Worm (Caenorhabditis elegans): ENCODE data around the gene C17H11.6.

The C17H11.6 gene

ce11 chrX:8160016-8160415, 43.6 kb downstream of the C17H11.6 start:
- TF ChIP-seq sem-4 (tag; optimal IDR thresholded peaks at IDR 0.05) (no peak), nhr-129 (tag; optimal IDR thresholded peaks at IDR 0.05) (peak; percentile 75), dmd-4 (tag; optimal IDR thresholded peaks at IDR 0.05) (no peak), fos-1 (tag; optimal IDR thresholded peaks at IDR 0.05) (no peak), nhr-25 (tag; optimal IDR thresholded peaks at IDR 0.05) (peak; percentile 55), unc-55 (GFP tag; optimal IDR thresholded peaks at IDR 0.05) (peak; percentile 7), nhr-21 (tag; optimal IDR thresholded peaks at IDR 0.05) (no peak), nhr-237 (tag; optimal IDR thresholded peaks at IDR 0.05) (no peak), ZK546.5 (tag; optimal IDR thresholded peaks at IDR 0.05) (no peak), elt-1 (tag; optimal IDR thresholded peaks at IDR 0.05) (no peak), nhr-6 (tag; optimal IDR thresholded peaks at IDR 0.05) (peak; percentile 3), unc-39 (tag; optimal IDR thresholded peaks at IDR 0.05) (no peak), ceh-16 (tag; optimal IDR thresholded peaks at IDR 0.05) (no peak), mab-5 (tag; optimal IDR thresholded peaks at IDR 0.05) (peak; percentile 59), alr-1 (tag; optimal IDR thresholded peaks at IDR 0.05) (no peak), egl-27 (tag; optimal IDR thresholded peaks at IDR 0.05) (no peak), nhr-77 (tag; optimal IDR thresholded peaks at IDR 0.05) (no peak), lin-11 (tag; optimal IDR thresholded peaks at IDR 0.05) (no peak), lin-39 (tag; optimal IDR thresholded peaks at IDR 0.05) (no peak), mbf-1 (tag; optimal IDR thresholded peaks at IDR 0.05) (no peak), nhr-12 (tag; optimal IDR thresholded peaks at IDR 0.05) (no peak), C34F6.9 (tag; optimal IDR thresholded peaks at IDR 0.05) (no peak), crh-2 (tag; optimal IDR thresholded peaks at IDR 0.05) (no peak), F13H6.1 (tag; optimal IDR thresholded peaks at IDR 0.05) (no peak), elt-3 (tag; optimal IDR thresholded peaks at IDR 0.05) (no peak), ama-1 (optimal IDR thresholded peaks at IDR 0.05) (peak; percentile 16), aly-2 (tag; optimal IDR thresholded peaks at IDR 0.05) (no peak), peb-1 (tag; optimal IDR thresholded peaks at IDR 0.05) (no peak), nhr-11 (tag; optimal IDR thresholded peaks at IDR 0.05) (no peak), R02D3.7 (tag; optimal IDR thresholded peaks at IDR 0.05) (no peak), blmp-1 (tag; optimal IDR thresholded peaks at IDR 0.05; ENCODE audit: insufficient read depth) (no peak), ztf-4 (tag; optimal IDR thresholded peaks at IDR 0.05) (no peak), ztf-1 (GFP tag; conservative IDR thresholded peaks at IDR 0.05) (no peak), nhr-23 (tag; optimal IDR thresholded peaks at IDR 0.05) (no peak), lsy-2 (tag; optimal IDR thresholded peaks at IDR 0.05) (peak in 1 of 2 experiments; percentile 13), sma-3 (GFP tag; optimal IDR thresholded peaks at IDR 0.05) (no peak)

ce11 chrX:8158975-8159813, 44.4 kb downstream of the C17H11.6 start, which contains the start of gene hil-3:
hil-3 (plus strand) TSS chrX:8159169.
- TF ChIP-seq lin-13 (GFP tag; optimal IDR thresholded peaks at IDR 0.05) (peak; percentile 11), mdl-1 (tag; optimal IDR thresholded peaks at IDR 0.05) (no peak), lsy-2 (tag; optimal IDR thresholded peaks at IDR 0.05) (peak in 1 of 2 experiments; percentile 45), nhr-77 (tag; optimal IDR thresholded peaks at IDR 0.05) (no peak), sma-9 (GFP tag; optimal IDR thresholded peaks at IDR 0.05) (peak; percentile 39), sma-9 (tag; optimal IDR thresholded peaks at IDR 0.05) (no peak), peb-1 (tag; optimal IDR thresholded peaks at IDR 0.05) (no peak), nhr-237 (tag; optimal IDR thresholded peaks at IDR 0.05) (no peak), C34F6.9 (tag; optimal IDR thresholded peaks at IDR 0.05) (peak; percentile 52), unc-55 (GFP tag; optimal IDR thresholded peaks at IDR 0.05) (peak; percentile 66), nhr-21 (tag; optimal IDR thresholded peaks at IDR 0.05) (no peak), nhr-129 (tag; optimal IDR thresholded peaks at IDR 0.05) (peak; percentile 58), nhr-25 (tag; optimal IDR thresholded peaks at IDR 0.05) (peak; percentile 56), sem-4 (tag; optimal IDR thresholded peaks at IDR 0.05) (peak; percentile 11), ceh-16 (tag; optimal IDR thresholded peaks at IDR 0.05) (peak; percentile 22)

ce11 chrX:8157132-8157531, 46.5 kb downstream of the C17H11.6 start:
- peak in 1 of 2 experiments; percentile 50 for TF ChIP-seq lsy-2 (tag; optimal IDR thresholded peaks at IDR 0.05)
- no peak for TF ChIP-seq nhr-10 (tag; optimal IDR thresholded peaks at IDR 0.05)
- TF ChIP-seq alr-1 (tag; optimal IDR thresholded peaks at IDR 0.05): no peak
- TF ChIP-seq ztf-1 (GFP tag; conservative IDR thresholded peaks at IDR 0.05): no peak
- TF ChIP-seq nhr-23 (tag; optimal IDR thresholded peaks at IDR 0.05): no peak
- TF ChIP-seq mab-5 (tag; optimal IDR thresholded peaks at IDR 0.05): no peak
- TF ChIP-seq F13H6.1 (tag; optimal IDR thresholded peaks at IDR 0.05): no peak
- TF ChIP-seq zag-1 (tag; optimal IDR thresholded peaks at IDR 0.05): no peak
- peak; percentile 39 for TF ChIP-seq C34F6.9 (tag; optimal IDR thresholded peaks at IDR 0.05)
- peak; percentile 13 for TF ChIP-seq sma-9 (GFP tag; optimal IDR thresholded peaks at IDR 0.05)
- no peak for TF ChIP-seq sma-9 (tag; optimal IDR thresholded peaks at IDR 0.05)
- TF ChIP-seq nhr-129 (tag; optimal IDR thresholded peaks at IDR 0.05): peak; percentile 70
- peak; percentile 52 for TF ChIP-seq unc-55 (GFP tag; optimal IDR thresholded peaks at IDR 0.05)
- no peak for TF ChIP-seq dmd-4 (tag; optimal IDR thresholded peaks at IDR 0.05)
- TF ChIP-seq mdl-1 (tag; optimal IDR thresholded peaks at IDR 0.05): no peak
- TF ChIP-seq ama-1 (optimal IDR thresholded peaks at IDR 0.05): no peak
- TF ChIP-seq nhr-77 (tag; optimal IDR thresholded peaks at IDR 0.05): no peak
- TF ChIP-seq unc-39 (tag; optimal IDR thresholded peaks at IDR 0.05): no peak
- no peak for TF ChIP-seq Y55F3AM.14 (GFP tag; optimal IDR thresholded peaks at IDR 0.05)
- TF ChIP-seq crh-2 (tag; optimal IDR thresholded peaks at IDR 0.05): peak; percentile 24
- TF ChIP-seq ceh-16 (tag; optimal IDR thresholded peaks at IDR 0.05): no peak
- no peak for TF ChIP-seq sma-3 (GFP tag; optimal IDR thresholded peaks at IDR 0.05)
- TF ChIP-seq ZK546.5 (tag; optimal IDR thresholded peaks at IDR 0.05): no peak
- TF ChIP-seq ztf-11 (tag; optimal IDR thresholded peaks at IDR 0.05): no peak
- TF ChIP-seq sem-4 (tag; optimal IDR thresholded peaks at IDR 0.05): no peak
- peak; percentile 3 for TF ChIP-seq lin-13 (GFP tag; optimal IDR thresholded peaks at IDR 0.05)
- no peak for TF ChIP-seq peb-1 (tag; optimal IDR thresholded peaks at IDR 0.05)
- TF ChIP-seq unc-62 (GFP tag; optimal IDR thresholded peaks at IDR 0.05): no peak
- TF ChIP-seq nhr-25 (tag; optimal IDR thresholded peaks at IDR 0.05): no peak
- TF ChIP-seq nhr-237 (tag; optimal IDR thresholded peaks at IDR 0.05): no peak

All from whole organism, L2 larva.